Fruit fly (Drosophila melanogaster): ENCODE results near the gene salt.

The salt gene

dm6 chr3R:31776583-31777362 is 22.3 kb upstream of the salt start, which contains the start of the genes CG2126 and faf (continued):
- TF ChIP-seq tap (tag; optimal IDR thresholded peaks at IDR 0.05) = no peak
- peak; percentile 49 for TF ChIP-seq CG8281 (tag; optimal IDR thresholded peaks at IDR 0.05)
- TF ChIP-seq CG1024 (GFP tag; IDR thresholded peaks at IDR 0.05) = no peak
- peak; percentile 54 for TF ChIP-seq CG16815 (GFP tag; optimal IDR thresholded peaks at IDR 0.05)
- TF ChIP-seq hb (GFP tag; IDR thresholded peaks at IDR 0.05; ENCODE audit: partially characterized antibody) = no peak
- TF ChIP-seq CG4730 (GFP tag; IDR thresholded peaks at IDR 0.05) = peak; percentile 52; the same call in 1 of the 2 replicates
- TF ChIP-seq CG1602 (GFP tag; optimal IDR thresholded peaks at IDR 0.05) = peak; percentile 72
- 0 out of 2 replicates have a peak, but pooled peaks have one; percentile 51 for TF ChIP-seq sens-2 (GFP tag; IDR thresholded peaks at IDR 0.05)
- TF ChIP-seq fru (optimal IDR thresholded peaks at IDR 0.05) = no peak
- TF ChIP-seq salm (tag; optimal IDR thresholded peaks at IDR 0.05) = peak; percentile 29
- peak; percentile 73 for TF ChIP-seq CG15696 (tag; optimal IDR thresholded peaks at IDR 0.05)
- peak; percentile 99 for TF ChIP-seq CG15514 (GFP tag; optimal IDR thresholded peaks at IDR 0.05)
- TF ChIP-seq Doc3 (GFP tag; IDR thresholded peaks at IDR 0.05; ENCODE audit: partially characterized antibody) = 0 out of 3 replicates have a peak, but pooled peaks have one; percentile 45
- TF ChIP-seq sqz (GFP tag; optimal IDR thresholded peaks at IDR 0.05) = no peak
- TF ChIP-seq Oaz (GFP tag; IDR thresholded peaks at IDR 0.05) = peak; percentile 63; the same call in 1 of the 2 replicates
- TF ChIP-seq CG17361 (GFP tag; IDR thresholded peaks at IDR 0.05) = peak; percentile 91
- peak; percentile 90 for TF ChIP-seq phol (tag; optimal IDR thresholded peaks at IDR 0.05)
- peak; percentile 75 for TF ChIP-seq kay (GFP tag; optimal IDR thresholded peaks at IDR 0.05)
- peak; percentile 21 for TF ChIP-seq CG8089 (GFP tag; optimal IDR thresholded peaks at IDR 0.05)
- TF ChIP-seq CG7839 (tag; optimal IDR thresholded peaks at IDR 0.05) = peak; percentile 83
- peak; percentile 31 for TF ChIP-seq CG8944 (GFP tag; optimal IDR thresholded peaks at IDR 0.05)
- peak; percentile 34 for TF ChIP-seq Atf-2 (GFP tag; optimal IDR thresholded peaks at IDR 0.05)
- TF ChIP-seq fd96Cb (tag; optimal IDR thresholded peaks at IDR 0.05) = peak; percentile 67
- no peak for TF ChIP-seq usp (GFP tag; optimal IDR thresholded peaks at IDR 0.05)
- TF ChIP-seq CG2678 (tag; optimal IDR thresholded peaks at IDR 0.05) = peak; percentile 88
- TF ChIP-seq Deaf1 (tag; optimal IDR thresholded peaks at IDR 0.05) = peak; percentile 54
- TF ChIP-seq ssp (GFP tag; IDR thresholded peaks at IDR 0.05) = peak; percentile 61
- no peak for TF ChIP-seq Neu2 (GFP tag; optimal IDR thresholded peaks at IDR 0.05; ENCODE audit: borderline replicate concordance)
- no peak for TF ChIP-seq Mad (GFP tag; optimal IDR thresholded peaks at IDR 0.05)
- TF ChIP-seq Awh (GFP tag; IDR thresholded peaks at IDR 0.05) = 0 out of 2 replicates have a peak, but pooled peaks have one; percentile 48
- peak; percentile 87 for TF ChIP-seq CG18262 (tag; optimal IDR thresholded peaks at IDR 0.05)
- TF ChIP-seq Sox100B (GFP tag; optimal IDR thresholded peaks at IDR 0.05) = peak; percentile 78
- no peak for TF ChIP-seq Asciz (GFP tag; optimal IDR thresholded peaks at IDR 0.05)
- peak; percentile 70 for TF ChIP-seq CG12299 (tag; optimal IDR thresholded peaks at IDR 0.05)
- TF ChIP-seq ind (GFP tag; optimal IDR thresholded peaks at IDR 0.05) = peak; percentile 82
- peak; percentile 64 for TF ChIP-seq sisA (GFP tag; IDR thresholded peaks at IDR 0.05)
- peak; percentile 7 for TF ChIP-seq Myb (GFP tag; optimal IDR thresholded peaks at IDR 0.05)
- TF ChIP-seq cato (GFP tag; optimal IDR thresholded peaks at IDR 0.05; ENCODE audit: borderline replicate concordance) = peak; percentile 60
- peak; percentile 78 for TF ChIP-seq H2.0 (GFP tag; IDR thresholded peaks at IDR 0.05)

Measured in whole organism, embryonic.